Fruit fly (Drosophila melanogaster) whole organism: ENCODE measurements around the gene gdl-ORF39.

Experiments
- CG8478 ChIP-seq: fragments of >200 bp; optimal IDR thresholded peaks from 2 replicates; lab custom pipeline; 2018; ENCODE audit warnings: inconsistent platforms
- Dll ChIP-seq: fragments of >200 bp; optimal IDR thresholded peaks from 2 replicates; lab custom pipeline; 2017
- EcR ChIP-seq, 2 experiments: fragments of >200 bp; optimal IDR thresholded peaks; 2 replicates each; lab custom pipeline; 2017; ENCODE audit warnings: missing biosample characterization in 2 of 2, missing genetic modification characterization in 2 of 2, missing genetic modification reagents in 2 of 2
- pan ChIP-seq: fragments of >200 bp; optimal IDR thresholded peaks from 2 replicates; lab custom pipeline; 2017
- psq ChIP-seq: fragments of >200 bp; optimal IDR thresholded peaks from 2 replicates; lab custom pipeline; 2017
- usp ChIP-seq: fragments of >200 bp; optimal IDR thresholded peaks from 2 replicates; lab custom pipeline; 2017; ENCODE audit warnings: missing biosample characterization, missing genetic modification characterization, mixed read lengths

Gene gdl-ORF39

dm6 chr3L:15528096-15528495 is 18.9 kb downstream of the gdl-ORF39 start, which contains the start of gene CG42728:
Gene CG42728, minus strand, starts transcription at chr3L:15528196.
- TF ChIP-seq pan (lab: Kevin White, UChicago) (no peak), psq (lab: Kevin White, UChicago) (no peak), EcR (GFP tag; optimal IDR thresholded peaks at IDR 0.05; lab: Kevin White, UChicago) (no peak), CG8478 (lab: Kevin White, UChicago) (no peak), usp (GFP tag; lab: Kevin White, UChicago) (no peak), Dll (lab: Kevin White, UChicago) (no peak)

DNA sequence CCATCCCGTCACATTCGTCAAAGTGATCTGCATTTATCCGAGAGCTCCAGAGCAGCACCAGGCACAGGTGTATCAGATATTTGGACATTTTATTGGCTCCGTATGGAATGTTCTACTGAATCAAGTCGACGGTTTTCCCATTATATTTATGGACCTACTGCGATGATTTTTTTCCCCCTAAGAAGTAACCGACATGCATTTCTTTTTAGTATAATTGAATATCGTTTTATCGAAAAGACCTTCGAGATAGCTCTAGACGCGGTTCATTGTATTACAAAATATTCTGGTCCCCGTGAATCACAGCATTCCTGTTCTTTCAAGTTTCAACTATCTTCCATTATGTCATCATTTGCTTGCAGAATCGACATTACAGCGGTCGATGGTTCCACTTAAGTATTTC is 19.9 kb downstream of the gdl-ORF39 start, which contains the start of gene obst-H:
Gene obst-H (minus strand): TSS at position 101 of the 400 bp plus-strand sequence.
- TF ChIP-seq usp (GFP tag; lab: Kevin White, UChicago) (no peak), pan (lab: Kevin White, UChicago) (no peak), Dll (lab: Kevin White, UChicago) (no peak), psq (lab: Kevin White, UChicago) (no peak), CG8478 (lab: Kevin White, UChicago) (no peak), EcR (GFP tag; optimal IDR thresholded peaks at IDR 0.05; lab: Kevin White, UChicago) (no peak)

- TF ChIP-seq EcR (GFP tag; optimal IDR thresholded peaks at IDR 0.05; lab: Kevin White, UChicago) (no peak), pan (lab: Kevin White, UChicago) (no peak), psq (lab: Kevin White, UChicago) (no peak), usp (GFP tag; lab: Kevin White, UChicago) (no peak), Dll (lab: Kevin White, UChicago) (no peak), CG8478 (lab: Kevin White, UChicago) (no peak)
These were observed 20.8 kb downstream of the gdl-ORF39 start for dm6 chr3L:15530071-15530470.

dm6 chr3L:15530638-15531225 is 21.5 kb downstream of the gdl-ORF39 start:
- TF ChIP-seq CG8478 (lab: Kevin White, UChicago) = no peak
- no peak for TF ChIP-seq Dll (lab: Kevin White, UChicago)

DNA sequence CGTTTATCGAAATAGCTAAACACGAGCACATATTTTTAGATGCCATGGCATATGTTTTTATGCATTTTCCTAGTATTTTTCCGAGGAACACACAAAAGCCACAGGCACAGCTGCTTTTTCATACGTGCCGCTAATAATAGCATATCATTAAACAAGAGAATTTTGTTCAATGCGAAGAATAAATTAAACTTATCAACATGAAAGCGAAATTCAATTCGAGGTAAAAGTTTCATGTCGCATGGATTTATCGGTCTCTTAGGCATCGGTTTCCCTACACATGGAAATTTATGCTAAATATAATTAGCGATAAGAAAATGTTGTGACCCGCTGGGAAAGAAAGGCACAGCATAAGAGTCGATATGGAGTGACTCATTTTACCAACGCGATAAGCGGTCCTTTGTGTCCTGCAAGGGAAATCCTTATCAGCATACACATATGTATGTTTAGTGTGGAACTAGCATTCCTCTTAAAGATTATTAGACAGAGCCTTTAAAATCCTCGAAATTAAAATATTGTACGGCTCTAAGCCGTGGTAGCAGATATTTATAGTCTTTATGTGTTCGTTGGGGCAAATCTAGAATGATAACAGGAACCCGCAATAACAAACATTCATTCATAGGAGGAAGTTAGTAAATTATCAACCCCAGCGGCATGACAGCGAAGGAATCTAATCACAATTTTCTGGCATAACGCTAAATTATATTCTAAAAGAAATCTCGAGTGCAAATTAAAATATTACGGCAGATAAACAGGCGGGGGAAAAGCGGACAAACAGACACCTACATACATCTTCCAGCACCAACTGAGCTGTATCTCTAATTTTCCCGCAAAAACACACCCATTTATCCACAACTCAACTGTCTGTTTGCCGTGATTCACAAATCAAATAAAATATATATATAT is 22.4 kb downstream of the gdl-ORF39 start, which contains the start of gene CG43248:
Gene CG43248 (minus strand): TSS at position 51 of the 903 bp plus-strand sequence.
- TF ChIP-seq pan (lab: Kevin White, UChicago) (no peak), EcR (GFP tag; optimal IDR thresholded peaks at IDR 0.05; lab: Kevin White, UChicago) (no peak), Dll (lab: Kevin White, UChicago) (no peak), usp (GFP tag; lab: Kevin White, UChicago) (no peak), psq (lab: Kevin White, UChicago) (no peak), CG8478 (lab: Kevin White, UChicago) (no peak)

DNA sequence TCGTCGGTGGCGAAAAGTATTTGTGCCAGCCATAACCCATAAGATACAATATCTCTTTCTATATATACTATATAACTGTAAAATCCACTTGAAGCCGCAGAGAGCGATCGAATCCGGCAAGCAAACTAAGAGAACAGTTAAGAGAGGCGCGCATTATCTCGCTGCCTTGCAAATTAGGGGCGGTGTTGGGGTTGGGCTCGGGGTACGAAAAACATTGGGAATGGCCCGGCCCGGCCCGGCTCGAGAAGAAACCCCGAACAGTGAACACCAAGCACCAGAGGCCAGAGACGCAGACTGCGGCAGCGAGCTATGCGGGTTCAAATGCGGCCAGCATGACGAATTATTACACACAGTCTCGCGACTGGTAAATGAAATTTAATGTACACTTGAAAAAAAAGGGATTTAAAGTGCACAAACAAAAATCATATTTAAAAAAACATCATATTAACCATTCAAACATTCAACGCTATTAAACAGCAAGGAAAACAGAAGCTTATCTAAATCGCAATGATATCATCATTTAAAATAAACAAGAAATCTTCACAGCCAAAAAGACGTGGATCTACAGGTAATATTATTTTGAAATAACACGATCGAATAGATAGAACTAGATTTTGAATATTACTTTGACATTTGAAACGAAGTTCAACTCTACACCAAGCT is 23.3 kb downstream of the gdl-ORF39 start:
- no peak for TF ChIP-seq Dll (lab: Kevin White, UChicago)
- no peak for TF ChIP-seq pan (lab: Kevin White, UChicago)
- no peak for TF ChIP-seq psq (lab: Kevin White, UChicago)
- TF ChIP-seq usp (GFP tag; lab: Kevin White, UChicago) = no peak
- peak in 1 of 2 experiments; percentile 39 for TF ChIP-seq EcR (GFP tag; optimal IDR thresholded peaks at IDR 0.05; lab: Kevin White, UChicago)

DNA sequence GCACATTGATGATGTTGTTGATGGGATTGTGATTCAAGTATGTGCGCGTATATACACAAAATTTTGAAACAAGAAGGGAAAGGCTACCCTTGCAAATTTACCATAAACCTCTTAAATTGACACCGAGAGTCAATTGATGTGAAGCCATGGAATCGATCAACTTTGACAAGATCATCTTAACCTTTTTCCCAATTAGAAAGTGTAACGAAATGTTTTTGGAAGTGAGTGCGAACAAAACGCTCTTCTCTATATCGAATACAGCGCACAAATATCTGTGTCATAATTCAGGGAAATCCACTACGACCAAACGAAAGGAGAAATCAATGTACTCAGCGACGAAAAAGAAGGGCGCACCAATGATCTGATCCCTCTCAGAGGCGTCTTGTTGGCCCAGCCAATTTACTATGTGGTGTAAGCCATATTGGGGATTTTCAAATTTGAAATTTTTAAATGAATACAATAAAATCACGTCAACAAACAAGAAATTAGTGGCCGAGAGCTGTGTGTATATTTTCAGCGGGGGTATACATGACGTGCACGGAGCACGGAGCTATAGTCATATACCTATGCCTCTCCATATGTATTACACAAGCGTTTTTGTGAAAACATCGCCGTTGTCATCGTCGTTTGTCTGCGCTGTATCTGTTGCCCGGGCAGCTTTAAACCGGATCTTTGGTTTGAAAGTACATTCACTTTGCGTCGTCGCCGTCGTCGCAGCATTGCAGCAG is 24.3 kb downstream of the gdl-ORF39 start:
- TF ChIP-seq EcR (GFP tag; optimal IDR thresholded peaks at IDR 0.05; lab: Kevin White, UChicago) = no peak
- no peak for TF ChIP-seq psq (lab: Kevin White, UChicago)
- no peak for TF ChIP-seq usp (GFP tag; lab: Kevin White, UChicago)
- TF ChIP-seq CG8478 (lab: Kevin White, UChicago) = no peak
- TF ChIP-seq pan (lab: Kevin White, UChicago) = no peak
- no peak for TF ChIP-seq Dll (lab: Kevin White, UChicago)

- TF ChIP-seq usp (GFP tag; lab: Kevin White, UChicago) (no peak), pan (lab: Kevin White, UChicago) (peak; percentile 98), EcR (GFP tag; optimal IDR thresholded peaks at IDR 0.05; lab: Kevin White, UChicago) (peak in 1 of 2 experiments; percentile 12), CG8478 (lab: Kevin White, UChicago) (no peak), Dll (lab: Kevin White, UChicago) (no peak), psq (lab: Kevin White, UChicago) (no peak)
These were observed 25.3 kb downstream of the gdl-ORF39 start for dm6 chr3L:15534274-15535227.

DNA sequence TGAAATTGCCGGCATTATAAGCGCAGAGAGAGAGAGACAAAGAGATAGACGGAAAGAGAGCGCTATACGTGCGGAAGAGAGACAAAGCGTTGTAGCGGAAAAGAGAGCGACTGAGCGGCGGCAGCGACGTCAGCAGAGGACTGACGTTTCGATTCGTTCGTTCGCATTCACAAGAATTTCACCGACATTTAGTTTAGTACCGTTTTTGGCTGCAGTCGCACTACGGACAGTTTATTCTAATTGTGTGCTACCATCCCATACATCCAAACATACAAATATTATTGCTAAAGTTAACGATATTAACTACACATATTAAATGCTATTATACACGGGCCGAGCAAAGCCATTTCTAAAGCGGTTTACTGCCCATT is 26.0 kb downstream of the gdl-ORF39 start, which contains the start of gene CrebA:
Gene CrebA (plus strand): TSS at position 168 of the 371 bp plus-strand sequence.
- no peak for TF ChIP-seq CG8478 (lab: Kevin White, UChicago)
- TF ChIP-seq pan (lab: Kevin White, UChicago) = no peak
- TF ChIP-seq Dll (lab: Kevin White, UChicago) = no peak
- TF ChIP-seq EcR (GFP tag; optimal IDR thresholded peaks at IDR 0.05; lab: Kevin White, UChicago) = no peak
- no peak for TF ChIP-seq psq (lab: Kevin White, UChicago)
- no peak for TF ChIP-seq usp (GFP tag; lab: Kevin White, UChicago)
